Fruit fly (Drosophila melanogaster) whole organism, embryonic: ENCODE measurements around the gene Rpp20.

Experiments
- CG10462 ChIP-seq: fragments of 200-800 bp; sonication (Bioruptor generic); optimal IDR thresholded peaks from 2 replicates; lab custom pipeline; 2016; ENCODE audit warnings: missing biosample characterization, missing genetic modification characterization
- CG13894 ChIP-seq: fragments of 200-800 bp; sonication (Bioruptor generic); optimal IDR thresholded peaks from 3 replicates; lab custom pipeline; 2018; ENCODE audit warnings: missing biosample characterization, mild to moderate bottlenecking, missing genetic modification characterization, moderate library complexity
- CG15269 ChIP-seq: fragments of 200-800 bp; sonication (Bioruptor generic); optimal IDR thresholded peaks from 2 replicates; lab custom pipeline; 2018; ENCODE audit warnings: missing biosample characterization, mild to moderate bottlenecking, missing genetic modification characterization, moderate library complexity
- CG16779 ChIP-seq: fragments of 200-800 bp; sonication (Bioruptor generic); IDR thresholded peaks from 2 replicates; pipeline ENCODE4 v1.3.6; 2022; ENCODE audit warnings: missing biosample characterization, missing genetic modification characterization
- CG17359 ChIP-seq: fragments of 200-800 bp; sonication (Bioruptor generic); optimal IDR thresholded peaks from 3 replicates; lab custom pipeline; 2018; ENCODE audit warnings: missing biosample characterization, mild to moderate bottlenecking, missing genetic modification characterization, moderate library complexity
- CG3726 ChIP-seq: fragments of 200-800 bp; sonication (Bioruptor generic); IDR thresholded peaks from 3 replicates; pipeline ENCODE4, ENCODE4 v1.3.6; 2022; ENCODE audit warnings: missing biosample characterization, missing genetic modification characterization
- CG3995 ChIP-seq: fragments of 200-800 bp; sonication (Bioruptor generic); optimal IDR thresholded peaks from 3 replicates; lab custom pipeline; 2016; ENCODE audit warnings: missing biosample characterization, missing genetic modification characterization
- CG6791 ChIP-seq: fragments of 200-800 bp; sonication (Bioruptor generic); IDR thresholded peaks from 3 replicates; pipeline ENCODE4 v1.3.6; 2022; ENCODE audit warnings: missing biosample characterization, missing genetic modification characterization; ENCODE audit not compliant: partially characterized antibody
- CG7745 ChIP-seq: fragments of 200-800 bp; sonication (Bioruptor generic); optimal IDR thresholded peaks from 2 replicates; lab custom pipeline; 2018; ENCODE audit warnings: missing biosample characterization, mild to moderate bottlenecking, missing genetic modification characterization, moderate library complexity
- CG7786 ChIP-seq: fragments of 200-800 bp; sonication (Bioruptor generic); optimal IDR thresholded peaks from 2 replicates; lab custom pipeline; 2016; ENCODE audit warnings: missing biosample characterization, missing genetic modification characterization
- CG8089 ChIP-seq: fragments of 200-800 bp; sonication (Bioruptor generic); optimal IDR thresholded peaks from 3 replicates; lab custom pipeline; 2016; ENCODE audit warnings: missing biosample characterization, missing genetic modification characterization
- CG9817 ChIP-seq: fragments of 200-800 bp; sonication (Bioruptor generic); optimal IDR thresholded peaks from 2 replicates; lab custom pipeline; 2018; ENCODE audit warnings: missing biosample characterization, mild to moderate bottlenecking, missing genetic modification characterization, moderate library complexity
- Chrac-16 ChIP-seq: fragments of 200-800 bp; sonication (Bioruptor generic); optimal IDR thresholded peaks from 3 replicates; lab custom pipeline; 2016; ENCODE audit warnings: missing biosample characterization, missing genetic modification characterization
- CkIIα-i1 ChIP-seq: fragments of 200-800 bp; sonication (Bioruptor generic); IDR thresholded peaks from 2 replicates; pipeline ENCODE4 v1.3.6; 2022; ENCODE audit warnings: missing biosample characterization, missing genetic modification characterization
- CrebB ChIP-seq: fragments of 200-800 bp; sonication (Bioruptor generic); optimal IDR thresholded peaks from 3 replicates; lab custom pipeline; 2018; ENCODE audit warnings: missing biosample characterization, mild to moderate bottlenecking, missing genetic modification characterization
- Dfd ChIP-seq, 2 experiments: fragments of >200 bp; optimal IDR thresholded peaks; 2 replicates each; lab custom pipeline; 2017; ENCODE audit warnings: missing biosample characterization in 2 of 2, missing genetic modification characterization in 2 of 2
- Gug ChIP-seq: fragments of 200-800 bp; sonication (Bioruptor generic); IDR thresholded peaks from 4 replicates; pipeline ENCODE4 v1.3.6; 2022; ENCODE audit warnings: missing biosample characterization, missing genetic modification characterization
- H2.0 ChIP-seq: fragments of 200-800 bp; sonication (Bioruptor generic); IDR thresholded peaks from 2 replicates; pipeline ENCODE4 v1.3.6; 2022; ENCODE audit warnings: missing biosample characterization, missing genetic modification characterization
- HLH4C ChIP-seq: fragments of 200-800 bp; sonication (Bioruptor generic); IDR thresholded peaks from 3 replicates; pipeline ENCODE4 v1.3.6; 2022; ENCODE audit warnings: missing biosample characterization, missing genetic modification characterization; ENCODE audit not compliant: partially characterized antibody
- Hand ChIP-seq: fragments of 200-800 bp; sonication (Bioruptor generic); optimal IDR thresholded peaks from 2 replicates; lab custom pipeline; 2017; ENCODE audit warnings: mild to moderate bottlenecking, missing biosample characterization, missing genetic modification reagents, missing genetic modification characterization
- HmgD ChIP-seq: fragments of 200-800 bp; sonication (Bioruptor generic); optimal IDR thresholded peaks from 3 replicates; lab custom pipeline; 2016; ENCODE audit warnings: missing biosample characterization, missing genetic modification characterization
- Hr51 ChIP-seq, 2 experiments: fragments of 200-800 bp; sonication (Bioruptor generic); optimal IDR thresholded peaks; 2 replicates in 1 of 2; 3 replicates in 1 of 2; lab custom pipeline; 2016 to 2018; ENCODE audit warnings: missing biosample characterization in 2 of 2, missing genetic modification characterization in 2 of 2, mild to moderate bottlenecking in 1 of 2, moderate library complexity in 1 of 2
- Kr ChIP-seq: fragments of 200-800 bp; sonication (Bioruptor generic); optimal IDR thresholded peaks from 2 replicates; lab custom pipeline; 2017; ENCODE audit warnings: missing biosample characterization, mild to moderate bottlenecking, missing genetic modification characterization
- Lim3 ChIP-seq: fragments of 200-800 bp; sonication (Bioruptor generic); IDR thresholded peaks from 2 replicates; pipeline ENCODE4 v1.3.6; 2022; ENCODE audit warnings: missing biosample characterization, missing genetic modification characterization
- Med ChIP-seq: fragments of 200-800 bp; sonication (Bioruptor generic); peaks from one replicate; lab custom pipeline; 2016; ENCODE audit warnings: missing biosample characterization, missing genetic modification characterization, mild to moderate bottlenecking, inconsistent platforms, moderate library complexity
- NC2α ChIP-seq: fragments of 200-800 bp; sonication (Bioruptor generic); optimal IDR thresholded peaks from 2 replicates; lab custom pipeline; 2016; ENCODE audit warnings: missing biosample characterization, missing genetic modification characterization
- Nf-YB ChIP-seq: fragments of 200-800 bp; sonication (Bioruptor generic); optimal IDR thresholded peaks from 3 replicates; lab custom pipeline; 2019; ENCODE audit warnings: missing biosample characterization, mild to moderate bottlenecking, missing genetic modification characterization, moderate library complexity
- Ptx1 ChIP-seq: fragments of 200-800 bp; sonication (Bioruptor generic); IDR thresholded peaks from 2 replicates; pipeline ENCODE4 v1.3.6; 2022; ENCODE audit warnings: missing biosample characterization, missing genetic modification characterization
- Ravus ChIP-seq: fragments of 200-800 bp; sonication (Bioruptor generic); IDR thresholded peaks from 2 replicates; pipeline ENCODE4 v1.3.6; 2022; ENCODE audit warnings: missing biosample characterization, missing genetic modification characterization
- Rx ChIP-seq: fragments of 200-800 bp; sonication (Bioruptor generic); IDR thresholded peaks from 2 replicates; pipeline ENCODE4 v1.3.6; 2022; ENCODE audit warnings: missing biosample characterization, missing genetic modification characterization
- Taf1 ChIP-seq: fragments of 200-800 bp; sonication (Bioruptor generic); IDR thresholded peaks from 2 replicates; pipeline ENCODE4 v1.3.6; 2022; ENCODE audit warnings: missing biosample characterization, missing genetic modification characterization
- Tbp ChIP-seq: fragments of >200 bp; optimal IDR thresholded peaks from 2 replicates; lab custom pipeline; 2018; ENCODE audit warnings: missing biosample characterization, missing genetic modification characterization
- ab ChIP-seq: fragments of 200-800 bp; sonication (Bioruptor generic); optimal IDR thresholded peaks from 2 replicates; lab custom pipeline; 2016; ENCODE audit warnings: missing biosample characterization, missing genetic modification characterization
- amos ChIP-seq: fragments of 200-800 bp; sonication (Bioruptor generic); IDR thresholded peaks from 2 replicates; pipeline ENCODE4 v1.3.6; 2022; ENCODE audit warnings: missing biosample characterization, missing genetic modification characterization; ENCODE audit not compliant: partially characterized antibody
- ap ChIP-seq: fragments of 200-800 bp; sonication (Bioruptor generic); IDR thresholded peaks from 2 replicates; pipeline ENCODE4 v1.3.6; 2022; ENCODE audit warnings: missing biosample characterization, missing genetic modification characterization
- cas ChIP-seq: fragments of 200-800 bp; sonication (Bioruptor generic); IDR thresholded peaks from 2 replicates; pipeline ENCODE4 v1.3.6; 2022; ENCODE audit warnings: missing biosample characterization, missing genetic modification characterization
- crc ChIP-seq: fragments of 200-800 bp; sonication (Bioruptor generic); optimal IDR thresholded peaks from 2 replicates; lab custom pipeline; 2016; ENCODE audit warnings: missing biosample characterization, missing genetic modification characterization
- da ChIP-seq: fragments of 200-800 bp; sonication (Bioruptor generic); optimal IDR thresholded peaks from 2 replicates; lab custom pipeline; 2016; ENCODE audit warnings: missing biosample characterization, missing genetic modification characterization
- dmrt11E ChIP-seq: fragments of 200-800 bp; sonication (Bioruptor generic); optimal IDR thresholded peaks from 3 replicates; lab custom pipeline; 2018; ENCODE audit warnings: missing biosample characterization, mild to moderate bottlenecking, missing genetic modification characterization, moderate library complexity
- en ChIP-seq: fragments of 200-800 bp; sonication (Bioruptor generic); optimal IDR thresholded peaks from 2 replicates; lab custom pipeline; 2016; ENCODE audit warnings: missing biosample characterization, missing genetic modification characterization
- ewg ChIP-seq: fragments of 200-800 bp; sonication (Bioruptor generic); optimal IDR thresholded peaks from 3 replicates; lab custom pipeline; 2017; ENCODE audit warnings: mild to moderate bottlenecking, missing biosample characterization, missing genetic modification reagents, missing genetic modification characterization
- her ChIP-seq: fragments of 200-800 bp; sonication (Bioruptor generic); optimal IDR thresholded peaks from 2 replicates; lab custom pipeline; 2016; ENCODE audit warnings: missing biosample characterization, missing genetic modification characterization
- hth ChIP-seq: fragments of >200 bp; optimal IDR thresholded peaks from 2 replicates; lab custom pipeline; 2017; ENCODE audit warnings: inconsistent platforms
- jigr1 ChIP-seq: fragments of 200-800 bp; sonication (Bioruptor generic); IDR thresholded peaks from 3 replicates; pipeline ENCODE4 v1.3.6; 2022; ENCODE audit warnings: missing biosample characterization, missing genetic modification characterization
- pnt ChIP-seq: fragments of 200-800 bp; sonication (Bioruptor generic); optimal IDR thresholded peaks from 3 replicates; lab custom pipeline; 2016; ENCODE audit warnings: missing biosample characterization, missing genetic modification characterization
- sens ChIP-seq: fragments of 200-800 bp; sonication (Bioruptor generic); peaks from one replicate; lab custom pipeline; 2016; ENCODE audit warnings: missing biosample characterization, missing genetic modification characterization
- sima ChIP-seq: fragments of 200-800 bp; sonication (Bioruptor generic); optimal IDR thresholded peaks from 2 replicates; lab custom pipeline; 2016; ENCODE audit warnings: missing biosample characterization, missing genetic modification characterization
- sug ChIP-seq: fragments of 200-800 bp; optimal IDR thresholded peaks from 2 replicates; lab custom pipeline; 2019; ENCODE audit warnings: missing biosample characterization, mild to moderate bottlenecking, missing genetic modification characterization, moderate library complexity
- tna ChIP-seq: fragments of 200-800 bp; sonication (Bioruptor generic); IDR thresholded peaks from 2 replicates; pipeline ENCODE4 v1.3.6; 2022; ENCODE audit warnings: missing biosample characterization, missing genetic modification characterization; ENCODE audit not compliant: partially characterized antibody
- twi ChIP-seq: fragments of 200-800 bp; optimal IDR thresholded peaks from 2 replicates; lab custom pipeline; 2019; ENCODE audit warnings: missing biosample characterization, mild to moderate bottlenecking, missing genetic modification characterization, moderate library complexity
- wdn ChIP-seq: fragments of 200-800 bp; sonication (Bioruptor generic); IDR thresholded peaks from 2 replicates; pipeline ENCODE4 v1.3.6; 2022; ENCODE audit warnings: missing biosample characterization, missing genetic modification characterization
- yki ChIP-seq: fragments of >200 bp; optimal IDR thresholded peaks from 3 replicates; lab custom pipeline; 2018
- zf30C ChIP-seq: fragments of 200-800 bp; sonication (Bioruptor generic); optimal IDR thresholded peaks from 3 replicates; lab custom pipeline; 2018; ENCODE audit warnings: missing biosample characterization, mild to moderate bottlenecking, missing genetic modification characterization

Rpp20 gene

DNA sequence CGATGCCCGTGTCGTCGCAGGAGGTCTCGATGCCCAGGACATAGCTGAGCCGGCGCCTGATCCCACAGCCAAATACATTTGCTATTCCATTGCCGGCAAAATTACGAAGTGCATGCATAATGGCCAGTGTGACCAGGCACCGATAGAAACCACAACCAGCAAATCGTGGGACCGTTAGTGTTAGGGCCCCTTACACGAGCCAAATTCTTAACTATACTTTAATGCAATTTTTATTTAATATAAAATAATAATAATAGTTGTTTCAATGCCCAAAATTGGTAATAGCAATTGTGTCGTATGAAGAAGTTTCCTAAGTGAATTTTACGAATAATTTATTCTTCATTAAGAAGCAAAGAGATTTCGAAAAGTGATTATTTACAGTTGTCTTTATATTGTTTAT is 42.6 kb upstream of the Rpp20 start, which contains the start of gene Tcs4 (continued):
- TF ChIP-seq sima (GFP tag; lab: Kevin White, UChicago) (no peak), Kr (GFP tag; lab: Kevin White, UChicago) (no peak), Tbp (GFP tag; lab: Kevin White, UChicago) (no peak), jigr1 (GFP tag; lab: Robert Waterston, UW) (no peak), her (GFP tag; lab: Kevin White, UChicago) (no peak), ap (GFP tag; lab: Robert Waterston, UW) (no peak), CG17359 (peak; percentile 13), Hr51 (GFP tag; optimal IDR thresholded peaks at IDR 0.05; lab: Kevin White, UChicago) (no peak), CG7786 (GFP tag; lab: Kevin White, UChicago) (no peak), Ptx1 (GFP tag; lab: Robert Waterston, UW) (no peak), cas (GFP tag; lab: Robert Waterston, UW) (no peak), zf30C (no peak), CkIIα-i1 (GFP tag; lab: Robert Waterston, UW) (no peak), Gug (GFP tag; lab: Robert Waterston, UW) (no peak), ab (GFP tag; lab: Kevin White, UChicago) (no peak), CG13894 (no peak), wdn (no peak), HLH4C (GFP tag; lab: Robert Waterston, UW) (peak; percentile 48; the same call in 2 of the 3 replicates), CG8089 (GFP tag; lab: Kevin White, UChicago) (no peak), CG16779 (no peak), Ravus (GFP tag; lab: Robert Waterston, UW) (no peak), CG7745 (tag; lab: Kevin White, UChicago) (no peak), sens (GFP tag; lab: Kevin White, UChicago) (peak; percentile 62), CrebB (tag; lab: Kevin White, UChicago) (no peak), Lim3 (GFP tag; lab: Robert Waterston, UW) (no peak), CG10462 (no peak), en (GFP tag; lab: Kevin White, UChicago) (no peak), Taf1 (GFP tag; lab: Robert Waterston, UW) (no peak), Med (GFP tag; lab: Kevin White, UChicago) (peak; percentile 76), CG15269 (no peak), amos (GFP tag; lab: Robert Waterston, UW) (peak; percentile 46; the same call in 1 of the 2 replicates), hth (no peak), CG3995 (GFP tag; lab: Kevin White, UChicago) (no peak), Hand (GFP tag; lab: Kevin White, UChicago) (no peak), Chrac-16 (GFP tag; lab: Kevin White, UChicago) (no peak), Nf-YB (GFP tag; lab: Kevin White, UChicago) (no peak), CG6791 (GFP tag; lab: Robert Waterston, UW) (peak; percentile 72; the same call in 2 of the 3 replicates), Rx (GFP tag; lab: Robert Waterston, UW) (no peak), HmgD (GFP tag; lab: Kevin White, UChicago) (no peak), CG9817 (tag; lab: Kevin White, UChicago) (no peak), CG3726 (no peak), twi (tag; lab: Kevin White, UChicago) (no peak), yki (no peak), dmrt11E (peak; percentile 47), da (GFP tag; lab: Kevin White, UChicago) (no peak), NC2α (no peak), pnt (GFP tag; lab: Kevin White, UChicago) (no peak), sug (no peak), ewg (no peak), H2.0 (GFP tag; lab: Robert Waterston, UW) (no peak), crc (no peak), tna (GFP tag; lab: Robert Waterston, UW) (no peak), Dfd (GFP tag; optimal IDR thresholded peaks at IDR 0.05; lab: Kevin White, UChicago) (no peak)
